Fruit fly (Drosophila melanogaster) whole organism, embryonic: ENCODE results near the gene Lgr1.

Source experiments
- Atf3 ChIP-seq: fragments of 200-800 bp; sonication (Bioruptor generic); optimal IDR thresholded peaks from 3 replicates; lab custom pipeline; 2016; ENCODE audit warnings: missing biosample characterization, missing genetic modification characterization
- CG11723 ChIP-seq: fragments of 200-800 bp; sonication (Bioruptor generic); optimal IDR thresholded peaks from 2 replicates; lab custom pipeline; 2017; ENCODE audit warnings: missing biosample characterization, mild to moderate bottlenecking, missing genetic modification characterization
- CG12104 ChIP-seq: fragments of 200-800 bp; sonication (Bioruptor generic); optimal IDR thresholded peaks from 3 replicates; lab custom pipeline; 2016; ENCODE audit warnings: missing biosample characterization, missing genetic modification characterization
- CG12155 ChIP-seq: fragments of 200-800 bp; sonication (Bioruptor generic); optimal IDR thresholded peaks from 3 replicates; lab custom pipeline; 2016; ENCODE audit warnings: missing biosample characterization, missing genetic modification characterization
- CG12236 ChIP-seq: fragments of 200-800 bp; sonication (Bioruptor generic); optimal IDR thresholded peaks from 2 replicates; lab custom pipeline; 2016; ENCODE audit warnings: missing biosample characterization, missing genetic modification characterization
- CG12942 ChIP-seq: fragments of 200-800 bp; sonication (Bioruptor generic); optimal IDR thresholded peaks from 3 replicates; lab custom pipeline; 2016; ENCODE audit warnings: missing biosample characterization, missing genetic modification characterization
- CG17359 ChIP-seq: fragments of 200-800 bp; sonication (Bioruptor generic); optimal IDR thresholded peaks from 3 replicates; lab custom pipeline; 2018; ENCODE audit warnings: missing biosample characterization, mild to moderate bottlenecking, missing genetic modification characterization, moderate library complexity
- CG17385 ChIP-seq: fragments of 200-800 bp; sonication (Bioruptor generic); optimal IDR thresholded peaks from 3 replicates; lab custom pipeline; 2018; ENCODE audit warnings: missing biosample characterization, mild to moderate bottlenecking, missing genetic modification characterization
- CG18599 ChIP-seq: fragments of 200-800 bp; sonication (Bioruptor generic); optimal IDR thresholded peaks from 3 replicates; lab custom pipeline; 2017; ENCODE audit warnings: missing biosample characterization, missing genetic modification characterization, mild to moderate bottlenecking, moderate library complexity, missing genetic modification reagents
- CG2712 ChIP-seq: fragments of 200-800 bp; optimal IDR thresholded peaks from 3 replicates; lab custom pipeline; 2019; ENCODE audit warnings: missing biosample characterization, mild to moderate bottlenecking, missing genetic modification characterization, moderate library complexity
- CG3838 ChIP-seq: fragments of 200-800 bp; sonication (Bioruptor generic); optimal IDR thresholded peaks from 3 replicates; lab custom pipeline; 2016; ENCODE audit warnings: missing biosample characterization, missing genetic modification characterization
- CG4730 ChIP-seq: fragments of 200-800 bp; sonication (Bioruptor generic); IDR thresholded peaks from 2 replicates; pipeline ENCODE4 v1.3.6; 2022; ENCODE audit warnings: missing biosample characterization, missing genetic modification characterization
- CG4820 ChIP-seq: fragments of 200-800 bp; sonication (Bioruptor generic); optimal IDR thresholded peaks from 3 replicates; lab custom pipeline; 2016; ENCODE audit warnings: missing biosample characterization, missing genetic modification characterization
- CG4854 ChIP-seq: fragments of 200-800 bp; sonication (Bioruptor generic); optimal IDR thresholded peaks from 2 replicates; lab custom pipeline; 2016; ENCODE audit warnings: missing biosample characterization, missing genetic modification characterization, inconsistent platforms
- Chrac-16 ChIP-seq: fragments of 200-800 bp; sonication (Bioruptor generic); optimal IDR thresholded peaks from 3 replicates; lab custom pipeline; 2016; ENCODE audit warnings: missing biosample characterization, missing genetic modification characterization
- Dbx ChIP-seq: fragments of 200-800 bp; sonication (Bioruptor generic); IDR thresholded peaks from 3 replicates; pipeline ENCODE4 v1.3.6; 2022; ENCODE audit warnings: missing biosample characterization, missing genetic modification characterization
- Eip74EF ChIP-seq, 2 experiments: fragments of 200-800 bp in 1 of 2; fragments of >200 bp in 1 of 2; sonication (Bioruptor generic) in 1 of 2; optimal IDR thresholded peaks; 2 replicates each; lab custom pipeline; 2017 to 2019; ENCODE audit warnings: missing biosample characterization in 2 of 2, missing genetic modification characterization in 2 of 2, mild to moderate bottlenecking in 1 of 2, moderate library complexity in 1 of 2
- Fer1 ChIP-seq: fragments of 200-800 bp; sonication (Bioruptor generic); optimal IDR thresholded peaks from 2 replicates; lab custom pipeline; 2017; ENCODE audit warnings: missing biosample characterization, mild to moderate bottlenecking, missing genetic modification characterization
- Gsc ChIP-seq: fragments of 200-800 bp; sonication (Bioruptor generic); IDR thresholded peaks from 2 replicates; pipeline ENCODE4 v1.3.6; 2022; ENCODE audit warnings: missing biosample characterization, missing genetic modification characterization
- Hr3 ChIP-seq: fragments of 200-800 bp; sonication (Bioruptor generic); optimal IDR thresholded peaks from 3 replicates; lab custom pipeline; 2016; ENCODE audit warnings: missing biosample characterization, missing genetic modification characterization
- Hsf ChIP-seq: fragments of 200-800 bp; sonication (Bioruptor generic); optimal IDR thresholded peaks from 3 replicates; lab custom pipeline; 2016; ENCODE audit warnings: missing biosample characterization, missing genetic modification characterization
- Mrtf ChIP-seq: fragments of 200-800 bp; sonication (Bioruptor generic); IDR thresholded peaks from 3 replicates; pipeline ENCODE4 v1.3.6; 2022; ENCODE audit warnings: missing biosample characterization, missing genetic modification characterization
- Nf-YC ChIP-seq: fragments of 200-800 bp; optimal IDR thresholded peaks from 3 replicates; lab custom pipeline; 2019; ENCODE audit warnings: missing biosample characterization, mild to moderate bottlenecking, missing genetic modification characterization, moderate library complexity
- Ravus ChIP-seq: fragments of 200-800 bp; sonication (Bioruptor generic); IDR thresholded peaks from 2 replicates; pipeline ENCODE4 v1.3.6; 2022; ENCODE audit warnings: missing biosample characterization, missing genetic modification characterization
- Scr ChIP-seq: fragments of 200-800 bp; sonication (Bioruptor generic); IDR thresholded peaks from 2 replicates; pipeline ENCODE4 v1.3.6; 2022; ENCODE audit warnings: missing biosample characterization, missing genetic modification characterization; ENCODE audit not compliant: partially characterized antibody
- Sry-β ChIP-seq: fragments of 200-800 bp; sonication (Bioruptor generic); optimal IDR thresholded peaks from 2 replicates; lab custom pipeline; 2018; ENCODE audit warnings: missing biosample characterization, mild to moderate bottlenecking, missing genetic modification characterization, moderate library complexity
- Trl ChIP-seq, 3 experiments: fragments of >200 bp in 2 of 3; fragments of 200-800 bp in 1 of 3; sonication (Bioruptor generic) in 1 of 3; optimal IDR thresholded peaks; 2 replicates in 1 of 3; 3 replicates in 2 of 3; lab custom pipeline; 2016 to 2017; ENCODE audit warnings: missing biosample characterization in 1 of 3, missing genetic modification characterization in 1 of 3
- abd-A ChIP-seq: fragments of 200-800 bp; sonication (Bioruptor generic); optimal IDR thresholded peaks from 3 replicates; lab custom pipeline; 2019; ENCODE audit warnings: missing biosample characterization, mild to moderate bottlenecking, missing genetic modification characterization, moderate library complexity
- amos ChIP-seq: fragments of 200-800 bp; sonication (Bioruptor generic); IDR thresholded peaks from 2 replicates; pipeline ENCODE4 v1.3.6; 2022; ENCODE audit warnings: missing biosample characterization, missing genetic modification characterization; ENCODE audit not compliant: partially characterized antibody
- az2 ChIP-seq: fragments of 200-800 bp; sonication (Bioruptor generic); optimal IDR thresholded peaks from 3 replicates; lab custom pipeline; 2016; ENCODE audit warnings: missing biosample characterization, missing genetic modification characterization
- cg ChIP-seq: fragments of 200-800 bp; sonication (Bioruptor generic); optimal IDR thresholded peaks from 3 replicates; lab custom pipeline; 2019; ENCODE audit warnings: missing biosample characterization, mild to moderate bottlenecking, missing genetic modification characterization, moderate library complexity
- chinmo ChIP-seq: fragments of 200-800 bp; sonication (Bioruptor generic); IDR thresholded peaks from 4 replicates; pipeline ENCODE4 v1.3.6; 2022; ENCODE audit warnings: missing biosample characterization, missing genetic modification characterization; ENCODE audit not compliant: partially characterized antibody
- dimm ChIP-seq: fragments of 200-800 bp; sonication (Bioruptor generic); IDR thresholded peaks from 2 replicates; pipeline ENCODE4 v1.3.6; 2022; ENCODE audit warnings: missing biosample characterization, missing genetic modification characterization
- dmrt11E ChIP-seq: fragments of 200-800 bp; sonication (Bioruptor generic); optimal IDR thresholded peaks from 3 replicates; lab custom pipeline; 2018; ENCODE audit warnings: missing biosample characterization, mild to moderate bottlenecking, missing genetic modification characterization, moderate library complexity
- dmrt99B ChIP-seq: fragments of 200-800 bp; sonication (Bioruptor generic); optimal IDR thresholded peaks from 2 replicates; lab custom pipeline; 2018; ENCODE audit warnings: missing biosample characterization, mild to moderate bottlenecking, missing genetic modification characterization, moderate library complexity
- dpn ChIP-seq, 2 experiments: fragments of 200-800 bp; sonication (Bioruptor generic); optimal IDR thresholded peaks; 3 replicates each; lab custom pipeline; 2016; ENCODE audit warnings: missing biosample characterization in 2 of 2, missing genetic modification characterization in 2 of 2
- esg ChIP-seq: fragments of 200-800 bp; sonication (Bioruptor generic); conservative IDR thresholded peaks from 2 replicates; pipeline ENCODE4 v1.3.6; 2022; ENCODE audit warnings: missing biosample characterization, missing genetic modification characterization
- gem ChIP-seq: fragments of 200-800 bp; sonication (Bioruptor generic); optimal IDR thresholded peaks from 2 replicates; lab custom pipeline; 2019; ENCODE audit warnings: missing biosample characterization, mild to moderate bottlenecking, missing genetic modification characterization, moderate library complexity
- grn ChIP-seq: fragments of 200-800 bp; sonication (Bioruptor generic); optimal IDR thresholded peaks from 3 replicates; lab custom pipeline; 2017; ENCODE audit warnings: missing biosample characterization, missing genetic modification characterization
- hkb ChIP-seq, 2 experiments: fragments of 200-800 bp in 1 of 2; fragments of >200 bp in 1 of 2; sonication (Bioruptor generic) in 1 of 2; IDR thresholded peaks in 1 of 2; optimal IDR thresholded peaks in 1 of 2; 2 replicates each; pipeline versions ENCODE4 v1.3.6 to Lab custom; 2017 to 2022; ENCODE audit warnings: missing biosample characterization in 1 of 2, missing genetic modification characterization in 1 of 2
- lilli ChIP-seq: fragments of 200-800 bp; sonication (Bioruptor generic); optimal IDR thresholded peaks from 3 replicates; lab custom pipeline; 2016; ENCODE audit warnings: missing biosample characterization, missing genetic modification characterization
- nerfin-1 ChIP-seq: fragments of 200-800 bp; sonication (Bioruptor generic); optimal IDR thresholded peaks from 3 replicates; lab custom pipeline; 2019; ENCODE audit warnings: missing biosample characterization, mild to moderate bottlenecking, missing genetic modification characterization, moderate library complexity
- org-1 ChIP-seq: fragments of 200-800 bp; sonication (Bioruptor generic); optimal IDR thresholded peaks from 2 replicates; lab custom pipeline; 2017; ENCODE audit warnings: missing biosample characterization, missing genetic modification characterization
- so ChIP-seq: fragments of 200-800 bp; sonication (Bioruptor generic); IDR thresholded peaks from 3 replicates; pipeline ENCODE4 v1.3.6; 2022; ENCODE audit warnings: missing biosample characterization, missing genetic modification characterization
- sob ChIP-seq: fragments of 200-800 bp; sonication (Bioruptor generic); IDR thresholded peaks from 2 replicates; pipeline ENCODE4 v1.3.6; 2022; ENCODE audit warnings: missing biosample characterization, missing genetic modification characterization
- tgo ChIP-seq: fragments of 200-800 bp; sonication (Bioruptor generic); IDR thresholded peaks from 3 replicates; pipeline ENCODE4 v1.3.6; 2022; ENCODE audit warnings: missing biosample characterization, missing genetic modification characterization
- zen ChIP-seq: fragments of 200-800 bp; sonication (Bioruptor generic); optimal IDR thresholded peaks from 3 replicates; lab custom pipeline; 2018; ENCODE audit warnings: missing biosample characterization, mild to moderate bottlenecking, missing genetic modification characterization, moderate library complexity

Lgr1 gene

DNA sequence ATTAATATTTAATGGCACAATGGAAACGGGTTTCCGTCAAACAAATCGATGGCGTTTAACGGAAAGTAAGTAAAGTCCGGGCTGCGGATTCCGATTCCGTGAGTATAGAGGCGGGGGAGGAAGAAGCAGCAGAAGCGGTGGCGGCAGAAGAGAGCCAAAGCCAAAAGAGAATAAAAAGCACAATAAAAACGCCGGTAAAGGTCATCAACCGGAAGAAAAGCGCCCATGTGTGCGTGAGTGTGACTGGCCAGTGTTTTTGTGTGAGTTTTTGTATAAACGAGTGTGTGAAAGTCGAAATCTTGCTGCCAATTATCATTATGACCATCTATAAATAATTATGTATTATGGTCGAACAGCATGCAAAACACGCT lies 45.3 kb upstream of the Lgr1 start:
- TF ChIP-seq Trl (optimal IDR thresholded peaks at IDR 0.05; lab: Kevin White, UChicago) (peak; percentile 29 to 39), Trl (GFP tag; optimal IDR thresholded peaks at IDR 0.05; lab: Kevin White, UChicago) (no peak), abd-A (peak; percentile 45), sob (GFP tag; lab: Robert Waterston, UW) (no peak), CG17385 (GFP tag; lab: Kevin White, UChicago) (peak; percentile 72), Dbx (GFP tag; lab: Robert Waterston, UW) (no peak), Mrtf (GFP tag; lab: Robert Waterston, UW) (no peak), tgo (GFP tag; lab: Robert Waterston, UW) (no peak), Atf3 (no peak), Nf-YC (tag; lab: Kevin White, UChicago) (no peak), CG12104 (no peak), CG4854 (GFP tag; lab: Kevin White, UChicago) (no peak), CG4730 (no peak), Scr (GFP tag; lab: Robert Waterston, UW) (0 out of 2 replicates have a peak, but pooled peaks have one; percentile 27), cg (GFP tag; lab: Kevin White, UChicago) (peak; percentile 73), CG18599 (GFP tag; lab: Kevin White, UChicago) (no peak), CG3838 (GFP tag; lab: Kevin White, UChicago) (no peak), zen (tag; lab: Kevin White, UChicago) (no peak), Gsc (GFP tag; lab: Robert Waterston, UW) (no peak), hkb (optimal IDR thresholded peaks at IDR 0.05; lab: Kevin White, UChicago) (no peak), hkb (GFP tag; IDR thresholded peaks at IDR 0.05; lab: Robert Waterston, UW) (no peak)
- TF ChIP-seq, all 482 proteins: peak for 5

DNA sequence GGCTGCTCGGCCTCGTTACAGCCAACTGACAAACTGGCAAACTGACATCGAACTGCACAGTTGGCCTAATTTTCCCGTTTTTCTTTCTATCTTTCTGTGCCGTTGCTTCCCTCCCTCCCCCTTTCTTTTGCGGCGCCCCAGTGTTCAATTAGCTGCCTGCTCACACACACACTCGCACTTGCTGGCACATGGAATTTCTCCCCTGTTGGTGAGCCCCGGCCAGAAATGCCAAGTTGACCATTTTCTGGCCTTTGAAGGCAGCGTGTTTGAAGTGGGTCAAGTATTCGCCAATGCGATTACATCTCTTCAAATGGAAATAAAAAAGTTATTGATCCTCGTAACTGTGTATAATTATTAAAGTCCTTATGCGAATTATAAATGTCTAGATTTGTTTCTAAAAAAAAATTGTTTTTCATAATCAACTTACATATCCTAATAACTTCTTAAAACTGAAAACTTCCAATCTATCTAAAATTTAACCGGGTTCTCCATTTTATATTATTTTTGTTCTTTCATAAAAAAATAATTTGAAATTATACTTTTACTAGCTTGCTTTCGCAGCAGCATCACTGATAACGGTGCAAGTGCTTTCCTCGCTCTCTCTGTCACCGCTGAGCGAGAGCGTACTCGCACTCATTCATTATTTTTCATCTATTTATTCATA lies 44.8 kb upstream of the Lgr1 start:
- TF ChIP-seq CG12942 (peak; percentile 38), gem (tag; lab: Kevin White, UChicago) (peak; percentile 72), nerfin-1 (tag; lab: Kevin White, UChicago) (peak; percentile 38), Trl (optimal IDR thresholded peaks at IDR 0.05; lab: Kevin White, UChicago) (peak; percentile 4 to 45), Trl (GFP tag; optimal IDR thresholded peaks at IDR 0.05; lab: Kevin White, UChicago) (no peak), CG12155 (peak; percentile 37), Hr3 (GFP tag; lab: Kevin White, UChicago) (peak; percentile 53), CG17385 (GFP tag; lab: Kevin White, UChicago) (peak; percentile 24), grn (GFP tag; lab: Kevin White, UChicago) (no peak), CG2712 (tag; lab: Kevin White, UChicago) (peak; percentile 62), chinmo (GFP tag; lab: Robert Waterston, UW) (0 out of 4 replicates have a peak, but pooled peaks have one; percentile 63), Chrac-16 (GFP tag; lab: Kevin White, UChicago) (peak; percentile 31), CG4820 (GFP tag; lab: Kevin White, UChicago) (peak; percentile 35), so (GFP tag; lab: Robert Waterston, UW) (0 out of 3 replicates have a peak, but pooled peaks have one; percentile 19), dpn (GFP tag; optimal IDR thresholded peaks at IDR 0.05; lab: Kevin White, UChicago) (peak in 1 of 2 experiments; percentile 29), Eip74EF (GFP tag; optimal IDR thresholded peaks at IDR 0.05; lab: Kevin White, UChicago) (peak in 1 of 2 experiments; percentile 25), amos (no peak), lilli (GFP tag; lab: Kevin White, UChicago) (peak; percentile 40), Ravus (GFP tag; lab: Robert Waterston, UW) (no peak), CG12104 (peak; percentile 13), CG12236 (GFP tag; lab: Kevin White, UChicago) (no peak), Fer1 (GFP tag; lab: Kevin White, UChicago) (peak; percentile 23), dimm (GFP tag; lab: Robert Waterston, UW) (no peak), Sry-β (GFP tag; lab: Kevin White, UChicago) (peak; percentile 97), esg (GFP tag; lab: Robert Waterston, UW) (peak; percentile 30; the same call in 1 of the 2 replicates), org-1 (peak; percentile 40), dmrt11E (tag; lab: Kevin White, UChicago) (peak; percentile 44), Hsf (peak; percentile 22), CG11723 (peak; percentile 30), az2 (GFP tag; lab: Kevin White, UChicago) (peak; percentile 30), dmrt99B (tag; lab: Kevin White, UChicago) (peak; percentile 41), CG17359 (tag; lab: Kevin White, UChicago) (peak; percentile 18)
